Worm (Caenorhabditis elegans): ENCODE data around the gene F15E6.5.

- TF ChIP-seq tab-1 (GFP tag; IDR thresholded peaks at IDR 0.05), result no peak
- TF ChIP-seq ref-1 (GFP tag; conservative IDR thresholded peaks at IDR 0.05), result no peak
- TF ChIP-seq klf-2 (GFP tag; conservative IDR thresholded peaks at IDR 0.05), result no peak
- no peak for TF ChIP-seq ztf-29 (GFP tag; IDR thresholded peaks at IDR 0.05)
- no peak for TF ChIP-seq ztf-23 (GFP tag; IDR thresholded peaks at IDR 0.05)
- no peak for TF ChIP-seq T22C8.4 (GFP tag; IDR thresholded peaks at IDR 0.05)
Measured at ce11 chrIV:4277694-4278093, 11.7 kb upstream of the F15E6.5 start, which contains the start of gene nhr-78.

Data from whole organism, midembryonic.